Worm (Caenorhabditis elegans): Measurements from ENCODE around the gene Y38H6C.20.
"Not testable (repeated sequence)": the region's sequence is repeated elsewhere in the genome, so short reads cannot be mapped to it uniquely, and the experiment has no call there.

Y38H6C.20 gene

ce11 chrV:20579534-20579933 lies 28.5 kb upstream of the Y38H6C.20 start, which contains the start of gene F26F2.8:
Gene F26F2.8 (plus strand): TSS chrV:20579546.
- TF ChIP-seq nhr-43 (tag; optimal IDR thresholded peaks at IDR 0.05; ENCODE audit: poor library complexity, severe bottlenecking) (no peak), nhr-28 (tag; optimal IDR thresholded peaks at IDR 0.05) (no peak), elt-1 (tag; optimal IDR thresholded peaks at IDR 0.05) (no peak), lin-15B (tag; optimal IDR thresholded peaks at IDR 0.05) (no peak), zag-1 (tag; optimal IDR thresholded peaks at IDR 0.05) (no peak), mml-1 (tag; optimal IDR thresholded peaks at IDR 0.05) (no peak), egl-27 (tag; optimal IDR thresholded peaks at IDR 0.05) (no peak), ceh-28 (tag; optimal IDR thresholded peaks at IDR 0.05) (no peak), fos-1 (tag; optimal IDR thresholded peaks at IDR 0.05) (no peak), nhr-11 (tag; optimal IDR thresholded peaks at IDR 0.05) (no peak)

ce11 chrV:20574872-20575271 lies 23.9 kb upstream of the Y38H6C.20 start:
- no peak for TF ChIP-seq nhr-11 (tag; optimal IDR thresholded peaks at IDR 0.05)

- TF ChIP-seq nfya-1 (tag; optimal IDR thresholded peaks at IDR 0.05; ENCODE audit: insufficient read depth): no peak
- no peak for TF ChIP-seq aly-2 (tag; optimal IDR thresholded peaks at IDR 0.05)
- no peak for TF ChIP-seq ceh-9 (tag; optimal IDR thresholded peaks at IDR 0.05)
- TF ChIP-seq nhr-11 (tag; optimal IDR thresholded peaks at IDR 0.05): no peak
- TF ChIP-seq fkh-10 (GFP tag; optimal IDR thresholded peaks at IDR 0.05): no peak
- TF ChIP-seq sea-2 (GFP tag; optimal IDR thresholded peaks at IDR 0.05): no peak
- no peak for TF ChIP-seq nhr-23 (tag; optimal IDR thresholded peaks at IDR 0.05)
- TF ChIP-seq snpc-4 (tag; optimal IDR thresholded peaks at IDR 0.05): no peak
These were observed 23.3 kb upstream of the Y38H6C.20 start, which contains the start of gene clec-263 for ce11 chrV:20574314-20574713. Gene clec-263 (plus strand): TSS chrV:20574614.

DNA sequence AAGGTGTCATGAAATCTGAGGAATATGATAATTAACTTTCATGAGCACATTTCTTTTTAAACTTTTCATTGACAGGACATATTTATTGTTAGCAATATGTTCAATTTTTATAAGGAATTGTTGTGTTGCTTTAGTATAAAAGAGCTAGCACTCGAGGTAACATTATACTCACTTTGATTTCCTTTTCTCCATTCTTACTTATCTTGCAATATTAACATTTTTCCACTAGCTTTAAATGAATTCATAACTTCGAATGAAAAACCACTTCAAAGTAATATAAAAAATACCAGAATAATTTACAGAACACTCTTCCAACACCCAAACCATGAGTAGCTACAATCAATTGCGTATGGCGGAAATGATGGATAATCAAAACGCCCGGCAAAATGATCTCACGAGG lies 22.4 kb upstream of the Y38H6C.20 start, which contains the start of gene F26F2.5:
Gene F26F2.5, plus strand, starts transcription at position 301 of the 400 bp plus-strand sequence.
- TF ChIP-seq fkh-10 (GFP tag; optimal IDR thresholded peaks at IDR 0.05): no peak
- no peak for TF ChIP-seq lsy-12 (tag; optimal IDR thresholded peaks at IDR 0.05)
- no peak for TF ChIP-seq mml-1 (tag; optimal IDR thresholded peaks at IDR 0.05)
- TF ChIP-seq ceh-9 (tag; optimal IDR thresholded peaks at IDR 0.05): no peak
- TF ChIP-seq pqm-1 (tag; optimal IDR thresholded peaks at IDR 0.05): no peak
- no peak for TF ChIP-seq nhr-28 (tag; optimal IDR thresholded peaks at IDR 0.05)
- TF ChIP-seq ztf-4 (tag; optimal IDR thresholded peaks at IDR 0.05): no peak
- TF ChIP-seq lin-39 (tag; optimal IDR thresholded peaks at IDR 0.05): no peak
- TF ChIP-seq pha-4 (tag; optimal IDR thresholded peaks at IDR 0.05): no peak

DNA sequence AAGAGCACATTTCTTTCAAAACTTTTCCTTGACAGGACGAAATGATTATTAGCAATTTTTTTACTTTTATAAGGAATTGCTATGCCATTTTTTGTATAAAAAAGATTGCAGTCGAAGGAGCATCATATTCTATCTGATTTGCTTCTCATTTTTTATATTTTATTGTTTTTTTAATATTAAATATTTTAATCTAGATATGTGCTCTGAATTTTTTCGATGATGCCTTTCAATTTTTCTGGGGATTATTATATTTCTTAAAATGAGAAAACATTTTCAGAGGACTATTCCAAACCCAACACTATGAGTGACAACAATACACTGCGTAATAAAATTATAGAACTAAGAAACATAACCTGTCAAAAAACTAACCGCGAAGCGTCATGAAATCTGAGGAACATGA lies 18.0 kb upstream of the Y38H6C.20 start, which contains the start of gene F26F2.4:
Gene F26F2.4, plus strand, starts transcription at position 301 of the 400 bp plus-strand sequence.
- not testable (repeated sequence) for TF ChIP-seq nhr-43 (tag; optimal IDR thresholded peaks at IDR 0.05; ENCODE audit: poor library complexity, severe bottlenecking); pha-4 (tag; optimal IDR thresholded peaks at IDR 0.05); lin-15B (tag; optimal IDR thresholded peaks at IDR 0.05)

DNA sequence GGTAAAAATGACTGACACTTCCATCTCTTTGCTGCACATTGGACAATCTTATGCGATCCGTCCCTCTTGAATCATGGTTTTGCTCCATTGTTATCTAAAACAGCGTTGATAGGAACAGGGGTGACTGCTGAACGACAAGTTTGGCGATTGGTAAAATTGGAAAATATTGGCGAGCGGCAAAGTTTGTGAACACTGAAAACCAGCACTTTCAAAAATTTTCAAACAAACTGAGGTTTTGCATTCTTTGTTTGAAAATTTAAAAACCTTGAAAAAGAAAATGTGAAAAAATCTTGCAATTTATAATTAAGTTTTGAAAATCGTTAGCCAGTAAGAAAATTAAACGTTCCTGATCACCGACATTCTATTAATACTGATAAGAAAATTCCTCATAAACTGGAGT lies 15.5 kb upstream of the Y38H6C.20 start, which contains the start of gene F26F2.3:
Gene F26F2.3, minus strand, starts transcription at position 101 of the 400 bp plus-strand sequence.
- TF ChIP-seq eor-1 (tag; optimal IDR thresholded peaks at IDR 0.05) (no peak), fkh-2 (tag; optimal IDR thresholded peaks at IDR 0.05) (no peak), lsy-12 (tag; optimal IDR thresholded peaks at IDR 0.05) (no peak)

- not testable (repeated sequence) for TF ChIP-seq ztf-4 (tag; optimal IDR thresholded peaks at IDR 0.05); sea-2 (GFP tag; optimal IDR thresholded peaks at IDR 0.05); ZK546.5 (tag; optimal IDR thresholded peaks at IDR 0.05)
These were observed 13.1 kb upstream of the Y38H6C.20 start, which contains the start of gene F26F2.13 for ce11 chrV:20564054-20564453. Gene F26F2.13 (plus strand): TSS chrV:20564354.

DNA sequence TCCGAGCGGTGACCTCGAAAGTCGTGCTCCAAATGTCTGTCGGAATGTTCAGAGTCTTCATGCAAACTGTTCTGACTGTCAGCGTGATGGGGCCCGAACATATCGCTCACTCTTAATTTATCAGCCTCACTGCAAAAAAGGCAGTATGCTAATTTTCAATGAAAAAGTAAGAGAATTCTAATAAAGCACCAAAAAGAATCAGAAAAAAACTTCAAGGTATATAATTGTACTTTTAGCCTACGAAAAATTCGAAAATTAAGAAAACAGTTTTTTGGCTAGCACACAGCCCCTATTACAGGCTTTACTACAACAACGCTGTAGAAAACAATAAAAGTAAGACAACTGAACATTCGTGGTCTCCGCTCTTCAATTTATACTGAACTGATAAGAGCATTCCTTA lies 10.8 kb upstream of the Y38H6C.20 start, which contains the start of gene F26F2.1:
Gene F26F2.1, minus strand, starts transcription at position 101 of the 400 bp plus-strand sequence.
- no peak for TF ChIP-seq mdl-1 (tag; optimal IDR thresholded peaks at IDR 0.05)
- no peak for TF ChIP-seq egl-5 (tag; optimal IDR thresholded peaks at IDR 0.05)
- no peak for TF ChIP-seq jun-1 (tag; optimal IDR thresholded peaks at IDR 0.05)
